Worm (Caenorhabditis elegans) whole organism, mixed stage, embryonic: ENCODE measurements around the gene mth-1.
A peak's percentile ranks its signal among the peaks of the same experiment; 100 is the strongest.

Experiments
- elt-3 ChIP-seq: fragments of 150-350 bp; optimal IDR thresholded peaks from 2 replicates; lab custom pipeline; 2014; ENCODE audit warnings: missing biosample characterization, missing genetic modification characterization
- mls-2 ChIP-seq: sonication (generic microtip); optimal IDR thresholded peaks from 2 replicates; lab custom pipeline; 2016; ENCODE audit warnings: mild to moderate bottlenecking, missing genetic modification characterization, moderate library complexity, missing compliant biosample characterization
- nhr-237 ChIP-seq: fragments of 150-350 bp; optimal IDR thresholded peaks from 2 replicates; lab custom pipeline; 2014; ENCODE audit warnings: missing biosample characterization, missing genetic modification characterization
- nhr-28 ChIP-seq: fragments of 150-350 bp; optimal IDR thresholded peaks from 2 replicates; lab custom pipeline; 2014; ENCODE audit warnings: missing biosample characterization, missing genetic modification characterization
- pha-4 ChIP-seq: fragments of 150-350 bp; optimal IDR thresholded peaks from 2 replicates; lab custom pipeline; 2018; ENCODE audit warnings: missing biosample characterization, missing genetic modification reagents, missing genetic modification characterization
- snpc-4 ChIP-seq: fragments of 150-350 bp; optimal IDR thresholded peaks from 2 replicates; lab custom pipeline; 2014; ENCODE audit warnings: missing biosample characterization, missing genetic modification characterization
- unc-39 ChIP-seq: fragments of 150-350 bp; optimal IDR thresholded peaks from 2 replicates; lab custom pipeline; 2014; ENCODE audit warnings: missing biosample characterization, missing genetic modification characterization
- unc-62 ChIP-seq: fragments of 150-350 bp; optimal IDR thresholded peaks from 2 replicates; lab custom pipeline; 2014; ENCODE audit warnings: missing biosample characterization, missing genetic modification reagents, missing genetic modification characterization

DNA sequence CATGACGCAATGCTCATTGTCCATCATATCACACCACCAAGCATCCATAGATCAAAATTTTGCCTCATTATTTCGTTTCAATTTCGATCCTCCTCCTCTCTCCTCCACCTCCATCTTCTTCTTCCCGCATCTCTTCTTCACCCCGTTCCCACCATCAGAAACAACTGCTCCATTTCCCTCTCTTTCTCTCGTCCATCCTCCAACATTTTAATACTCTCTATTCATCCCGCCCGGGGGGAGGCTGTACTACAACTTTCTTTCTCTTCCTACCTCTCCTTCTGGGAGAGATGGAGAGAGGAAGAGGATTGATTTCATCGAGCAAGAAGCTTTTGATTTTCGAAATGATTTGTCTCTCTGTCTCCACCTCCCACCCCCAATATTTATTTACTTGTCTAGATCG lies 19.6 kb downstream of the mth-1 start:
- no peak for TF ChIP-seq mls-2
- peak; percentile 29 for TF ChIP-seq unc-62 (GFP tag; lab: Kevin White, UChicago)
- TF ChIP-seq nhr-28 (tag; lab: Kevin White, UChicago): no peak
- TF ChIP-seq unc-39: no peak
- TF ChIP-seq snpc-4 (tag; lab: Kevin White, UChicago): no peak
- TF ChIP-seq nhr-237 (tag; lab: Kevin White, UChicago): no peak
- no peak for TF ChIP-seq pha-4 (tag; lab: Kevin White, UChicago)
- TF ChIP-seq elt-3 (tag; lab: Kevin White, UChicago): no peak
